Worm (Caenorhabditis elegans) whole organism, mixed stage, embryonic: ENCODE results near the gene ver-3.

Experiments
- elt-3 ChIP-seq: fragments of 150-350 bp; optimal IDR thresholded peaks from 2 replicates; lab custom pipeline; 2014; ENCODE audit warnings: missing biosample characterization, missing genetic modification characterization
- ham-2 ChIP-seq: fragments of 200-800 bp; sonication (Bioruptor generic); optimal IDR thresholded peaks from 2 replicates; lab custom pipeline; 2018; ENCODE audit warnings: mild to moderate bottlenecking, missing genetic modification characterization, missing compliant biosample characterization
- lin-13 ChIP-seq: fragments of 150-350 bp; optimal IDR thresholded peaks from 2 replicates; lab custom pipeline; 2014; ENCODE audit warnings: missing biosample characterization, missing genetic modification characterization
- mls-2 ChIP-seq: sonication (generic microtip); optimal IDR thresholded peaks from 2 replicates; lab custom pipeline; 2016; ENCODE audit warnings: mild to moderate bottlenecking, missing genetic modification characterization, moderate library complexity, missing compliant biosample characterization
- nhr-12 ChIP-seq: fragments of 150-350 bp; optimal IDR thresholded peaks from 2 replicates; lab custom pipeline; 2014; ENCODE audit warnings: missing biosample characterization, missing genetic modification characterization
- nhr-76 ChIP-seq: sonication (generic microtip); optimal IDR thresholded peaks from 2 replicates; lab custom pipeline; 2017; ENCODE audit warnings: missing biosample characterization, missing genetic modification characterization
- snpc-4 ChIP-seq: fragments of 150-350 bp; optimal IDR thresholded peaks from 2 replicates; lab custom pipeline; 2014; ENCODE audit warnings: missing biosample characterization, missing genetic modification characterization
- unc-39 ChIP-seq: fragments of 150-350 bp; optimal IDR thresholded peaks from 2 replicates; lab custom pipeline; 2014; ENCODE audit warnings: missing biosample characterization, missing genetic modification characterization
- unc-62 ChIP-seq: fragments of 150-350 bp; optimal IDR thresholded peaks from 2 replicates; lab custom pipeline; 2014; ENCODE audit warnings: missing biosample characterization, missing genetic modification reagents, missing genetic modification characterization
- ztf-11 ChIP-seq: fragments of 150-350 bp; optimal IDR thresholded peaks from 2 replicates; lab custom pipeline; 2014; ENCODE audit warnings: missing biosample characterization, missing genetic modification characterization

DNA sequence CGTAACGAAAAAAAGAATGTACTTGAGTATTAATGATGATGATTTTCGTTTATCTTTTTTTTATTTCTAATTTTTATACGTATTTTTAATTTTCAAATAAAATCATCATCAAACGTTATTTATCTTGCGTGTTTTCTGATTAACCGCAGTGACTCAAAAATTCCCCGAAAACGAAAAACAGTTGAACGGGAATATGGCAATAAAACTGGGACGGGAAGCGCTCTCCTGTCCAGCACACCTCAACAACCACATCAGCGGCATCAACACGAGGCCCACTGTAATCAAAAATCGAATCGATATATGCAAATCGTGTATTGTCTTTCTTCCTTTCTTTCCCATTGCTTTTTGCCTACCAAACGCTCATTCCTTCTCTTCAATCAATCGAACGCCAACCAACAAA lies 33.1 kb upstream of the ver-3 start, which contains the start of gene K09C8.2:
- TF ChIP-seq ham-2 (GFP tag; lab: Kevin White, UChicago) (no peak), snpc-4 (tag; lab: Kevin White, UChicago) (no peak), lin-13 (no peak), unc-39 (tag; lab: Kevin White, UChicago) (no peak), mls-2 (tag; lab: Kevin White, UChicago) (no peak), ztf-11 (tag; lab: Kevin White, UChicago) (no peak), nhr-76 (tag; lab: Kevin White, UChicago) (no peak), elt-3 (no peak), unc-62 (GFP tag; lab: Kevin White, UChicago) (no peak), nhr-12 (no peak)
